Fruit fly (Drosophila melanogaster) whole organism, embryonic: Measurements from ENCODE around the gene CG15296.

ENCODE experiments used
- Atf3 ChIP-seq: fragments of 200-800 bp; sonication (Bioruptor generic); optimal IDR thresholded peaks from 3 replicates; lab custom pipeline; 2016; ENCODE audit warnings: missing biosample characterization, missing genetic modification characterization
- Bgb ChIP-seq: fragments of 200-800 bp; sonication (Bioruptor generic); IDR thresholded peaks from 2 replicates; pipeline ENCODE4 v1.3.6; 2022; ENCODE audit warnings: missing biosample characterization, missing genetic modification characterization; ENCODE audit not compliant: partially characterized antibody
- C15 ChIP-seq: fragments of 200-800 bp; sonication (Bioruptor generic); IDR thresholded peaks from 3 replicates; pipeline ENCODE4 v1.3.6; 2022; ENCODE audit warnings: missing biosample characterization, missing genetic modification characterization
- CG10274 ChIP-seq: fragments of 200-800 bp; sonication (Bioruptor generic); optimal IDR thresholded peaks from 3 replicates; lab custom pipeline; 2017; ENCODE audit warnings: missing biosample characterization, mild to moderate bottlenecking, missing genetic modification characterization
- CG11695 ChIP-seq: fragments of 200-800 bp; sonication (Bioruptor generic); IDR thresholded peaks from 3 replicates; pipeline ENCODE4 v1.3.6; 2022; ENCODE audit warnings: missing biosample characterization, missing genetic modification characterization
- CG12219 ChIP-seq: fragments of 200-800 bp; sonication (Bioruptor generic); optimal IDR thresholded peaks from 3 replicates; lab custom pipeline; 2018; ENCODE audit warnings: missing biosample characterization, mild to moderate bottlenecking, missing genetic modification characterization
- CG13287 ChIP-seq: fragments of 200-800 bp; sonication (Bioruptor generic); IDR thresholded peaks from 2 replicates; pipeline ENCODE4 v1.3.6; 2022; ENCODE audit warnings: missing biosample characterization, missing genetic modification characterization; ENCODE audit not compliant: partially characterized antibody
- CG13894 ChIP-seq: fragments of 200-800 bp; sonication (Bioruptor generic); optimal IDR thresholded peaks from 3 replicates; lab custom pipeline; 2018; ENCODE audit warnings: missing biosample characterization, mild to moderate bottlenecking, missing genetic modification characterization, moderate library complexity
- CG14710 ChIP-seq: fragments of 200-800 bp; sonication (Bioruptor generic); optimal IDR thresholded peaks from 3 replicates; lab custom pipeline; 2019; ENCODE audit warnings: missing biosample characterization, mild to moderate bottlenecking, missing genetic modification characterization, moderate library complexity
- CG15269 ChIP-seq: fragments of 200-800 bp; sonication (Bioruptor generic); optimal IDR thresholded peaks from 2 replicates; lab custom pipeline; 2018; ENCODE audit warnings: missing biosample characterization, mild to moderate bottlenecking, missing genetic modification characterization, moderate library complexity
- CG18011 ChIP-seq: fragments of 200-800 bp; sonication (Bioruptor generic); optimal IDR thresholded peaks from 2 replicates; lab custom pipeline; 2017; ENCODE audit warnings: missing biosample characterization, missing genetic modification characterization, mild to moderate bottlenecking, moderate library complexity, missing genotype
- CG18599 ChIP-seq: fragments of 200-800 bp; sonication (Bioruptor generic); optimal IDR thresholded peaks from 3 replicates; lab custom pipeline; 2017; ENCODE audit warnings: missing biosample characterization, missing genetic modification characterization, mild to moderate bottlenecking, moderate library complexity, missing genetic modification reagents
- CG18619 ChIP-seq: fragments of 200-800 bp; sonication (Bioruptor generic); optimal IDR thresholded peaks from 3 replicates; lab custom pipeline; 2017; ENCODE audit warnings: missing biosample characterization, mild to moderate bottlenecking, missing genetic modification characterization
- CG2116 ChIP-seq: fragments of 200-800 bp; sonication (Bioruptor generic); optimal IDR thresholded peaks from 3 replicates; lab custom pipeline; 2018; ENCODE audit warnings: missing biosample characterization, mild to moderate bottlenecking, missing genetic modification characterization
- CG32767 ChIP-seq: fragments of 200-800 bp; sonication (Bioruptor generic); IDR thresholded peaks from 2 replicates; pipeline ENCODE4 v1.3.6; 2022; ENCODE audit warnings: missing biosample characterization, missing genetic modification characterization
- CG34376 ChIP-seq: fragments of 200-800 bp; sonication (Bioruptor generic); optimal IDR thresholded peaks from 2 replicates; lab custom pipeline; 2018; ENCODE audit warnings: missing biosample characterization, mild to moderate bottlenecking, missing genetic modification characterization
- CG4282 ChIP-seq: fragments of 200-800 bp; sonication (Bioruptor generic); optimal IDR thresholded peaks from 2 replicates; lab custom pipeline; 2016; ENCODE audit warnings: missing biosample characterization, missing genetic modification characterization
- CG4617 ChIP-seq: fragments of 200-800 bp; sonication (Bioruptor generic); optimal IDR thresholded peaks from 3 replicates; lab custom pipeline; 2016; ENCODE audit warnings: missing biosample characterization, missing genetic modification characterization, borderline replicate concordance
- CG6272 ChIP-seq: fragments of 200-800 bp; sonication (Bioruptor generic); IDR thresholded peaks from 2 replicates; pipeline ENCODE4 v1.3.6; 2022; ENCODE audit warnings: missing biosample characterization, missing genetic modification characterization
- CG7372 ChIP-seq: fragments of 200-800 bp; sonication (Bioruptor generic); IDR thresholded peaks from 2 replicates; pipeline ENCODE4 v1.3.6; 2022; ENCODE audit warnings: missing biosample characterization, missing genetic modification characterization
- CG8359 ChIP-seq: fragments of 200-800 bp; sonication (Bioruptor generic); optimal IDR thresholded peaks from 2 replicates; lab custom pipeline; 2017; ENCODE audit warnings: missing biosample characterization, mild to moderate bottlenecking, missing genetic modification characterization, borderline replicate concordance
- CG9727 ChIP-seq: fragments of 200-800 bp; sonication (Bioruptor generic); optimal IDR thresholded peaks from 3 replicates; lab custom pipeline; 2017; ENCODE audit warnings: missing biosample characterization, mild to moderate bottlenecking, missing genetic modification characterization
- CG9876 ChIP-seq: fragments of 200-800 bp; sonication (Bioruptor generic); optimal IDR thresholded peaks from 2 replicates; lab custom pipeline; 2016; ENCODE audit warnings: missing biosample characterization, missing genetic modification characterization
- CG9932 ChIP-seq: fragments of 200-800 bp; sonication (Bioruptor generic); IDR thresholded peaks from 2 replicates; pipeline ENCODE4 v1.3.6; 2022; ENCODE audit warnings: missing biosample characterization, missing genetic modification characterization
- Chrac-16 ChIP-seq: fragments of 200-800 bp; sonication (Bioruptor generic); optimal IDR thresholded peaks from 3 replicates; lab custom pipeline; 2016; ENCODE audit warnings: missing biosample characterization, missing genetic modification characterization
- Dp ChIP-seq: fragments of 200-800 bp; sonication (Bioruptor generic); optimal IDR thresholded peaks from 2 replicates; lab custom pipeline; 2018; ENCODE audit warnings: missing biosample characterization, mild to moderate bottlenecking, missing genetic modification characterization, moderate library complexity
- E2f1 ChIP-seq: fragments of 200-800 bp; sonication (Bioruptor generic); IDR thresholded peaks from 2 replicates; pipeline ENCODE4 v1.3.6; 2022; ENCODE audit warnings: missing biosample characterization, missing genetic modification characterization
- HLH54F ChIP-seq: fragments of 200-800 bp; sonication (Bioruptor generic); optimal IDR thresholded peaks from 3 replicates; lab custom pipeline; 2016; ENCODE audit warnings: missing biosample characterization, missing genetic modification characterization
- Hr51 ChIP-seq, 2 experiments: fragments of 200-800 bp; sonication (Bioruptor generic); optimal IDR thresholded peaks; 2 replicates in 1 of 2; 3 replicates in 1 of 2; lab custom pipeline; 2016 to 2018; ENCODE audit warnings: missing biosample characterization in 2 of 2, missing genetic modification characterization in 2 of 2, mild to moderate bottlenecking in 1 of 2, moderate library complexity in 1 of 2
- NK7.1 ChIP-seq: fragments of 200-800 bp; sonication (Bioruptor generic); optimal IDR thresholded peaks from 3 replicates; lab custom pipeline; 2016; ENCODE audit warnings: missing biosample characterization, missing genetic modification characterization
- Nf-YB ChIP-seq: fragments of 200-800 bp; sonication (Bioruptor generic); optimal IDR thresholded peaks from 3 replicates; lab custom pipeline; 2019; ENCODE audit warnings: missing biosample characterization, mild to moderate bottlenecking, missing genetic modification characterization, moderate library complexity
- Ravus ChIP-seq: fragments of 200-800 bp; sonication (Bioruptor generic); IDR thresholded peaks from 2 replicates; pipeline ENCODE4 v1.3.6; 2022; ENCODE audit warnings: missing biosample characterization, missing genetic modification characterization
- Usf ChIP-seq: fragments of 200-800 bp; sonication (Bioruptor generic); optimal IDR thresholded peaks from 2 replicates; lab custom pipeline; 2017; ENCODE audit warnings: missing genotype, missing biosample characterization, missing genetic modification characterization
- ab ChIP-seq: fragments of 200-800 bp; sonication (Bioruptor generic); optimal IDR thresholded peaks from 2 replicates; lab custom pipeline; 2016; ENCODE audit warnings: missing biosample characterization, missing genetic modification characterization
- bbx ChIP-seq: fragments of 200-800 bp; sonication (Bioruptor generic); IDR thresholded peaks from 2 replicates; pipeline ENCODE4 v1.3.6; 2022; ENCODE audit warnings: missing biosample characterization, missing genetic modification characterization; ENCODE audit not compliant: partially characterized antibody
- chinmo ChIP-seq: fragments of 200-800 bp; sonication (Bioruptor generic); IDR thresholded peaks from 4 replicates; pipeline ENCODE4 v1.3.6; 2022; ENCODE audit warnings: missing biosample characterization, missing genetic modification characterization; ENCODE audit not compliant: partially characterized antibody
- crol ChIP-seq: fragments of 200-800 bp; sonication (Bioruptor generic); IDR thresholded peaks from 2 replicates; pipeline ENCODE4 v1.3.6; 2022; ENCODE audit warnings: missing biosample characterization, missing genetic modification characterization
- danr ChIP-seq: fragments of 200-800 bp; sonication (Bioruptor generic); IDR thresholded peaks from 2 replicates; pipeline ENCODE4 v1.3.6; 2022; ENCODE audit warnings: missing biosample characterization, missing genetic modification characterization
- ems ChIP-seq: fragments of 200-800 bp; sonication (Bioruptor generic); optimal IDR thresholded peaks from 3 replicates; lab custom pipeline; 2016; ENCODE audit warnings: missing biosample characterization, missing genetic modification characterization
- eyg ChIP-seq: fragments of 200-800 bp; sonication (Bioruptor generic); optimal IDR thresholded peaks from 3 replicates; lab custom pipeline; 2016; ENCODE audit warnings: missing biosample characterization, missing genetic modification characterization
- gcm2 ChIP-seq: fragments of 200-800 bp; sonication (Bioruptor generic); optimal IDR thresholded peaks from 2 replicates; lab custom pipeline; 2016; ENCODE audit warnings: missing biosample characterization, missing genetic modification characterization
- gro ChIP-seq: fragments of 200-800 bp; sonication (Bioruptor generic); optimal IDR thresholded peaks from 2 replicates; lab custom pipeline; 2016; ENCODE audit warnings: missing biosample characterization, missing genetic modification characterization
- gsb-n ChIP-seq: fragments of 200-800 bp; sonication (Bioruptor generic); optimal IDR thresholded peaks from 3 replicates; lab custom pipeline; 2018; ENCODE audit warnings: missing biosample characterization, mild to moderate bottlenecking, missing genetic modification characterization
- kay ChIP-seq: fragments of 200-800 bp; sonication (Bioruptor generic); optimal IDR thresholded peaks from 2 replicates; lab custom pipeline; 2016; ENCODE audit warnings: missing biosample characterization, missing genetic modification characterization
- lab ChIP-seq: fragments of 200-800 bp; sonication (Bioruptor generic); optimal IDR thresholded peaks from 3 replicates; lab custom pipeline; 2017; ENCODE audit warnings: missing biosample characterization, missing genetic modification characterization, mild to moderate bottlenecking, moderate library complexity, missing genetic modification reagents
- pho ChIP-seq: fragments of 200-800 bp; sonication (Bioruptor generic); optimal IDR thresholded peaks from 2 replicates; lab custom pipeline; 2016; ENCODE audit warnings: missing biosample characterization, missing genetic modification characterization
- pnt ChIP-seq: fragments of 200-800 bp; sonication (Bioruptor generic); optimal IDR thresholded peaks from 3 replicates; lab custom pipeline; 2016; ENCODE audit warnings: missing biosample characterization, missing genetic modification characterization
- schlank ChIP-seq: fragments of 200-800 bp; sonication (Bioruptor generic); optimal IDR thresholded peaks from 2 replicates; lab custom pipeline; 2018; ENCODE audit warnings: missing biosample characterization, mild to moderate bottlenecking, missing genetic modification characterization
- tx ChIP-seq: fragments of 200-800 bp; sonication (Bioruptor generic); optimal IDR thresholded peaks from 2 replicates; lab custom pipeline; 2016; ENCODE audit warnings: missing biosample characterization, missing genetic modification characterization
- unc-4 ChIP-seq: fragments of 200-800 bp; sonication (Bioruptor generic); IDR thresholded peaks from 2 replicates; pipeline ENCODE4 v1.3.6; 2022; ENCODE audit warnings: missing biosample characterization, missing genetic modification characterization; ENCODE audit not compliant: partially characterized antibody

Gene CG15296

DNA sequence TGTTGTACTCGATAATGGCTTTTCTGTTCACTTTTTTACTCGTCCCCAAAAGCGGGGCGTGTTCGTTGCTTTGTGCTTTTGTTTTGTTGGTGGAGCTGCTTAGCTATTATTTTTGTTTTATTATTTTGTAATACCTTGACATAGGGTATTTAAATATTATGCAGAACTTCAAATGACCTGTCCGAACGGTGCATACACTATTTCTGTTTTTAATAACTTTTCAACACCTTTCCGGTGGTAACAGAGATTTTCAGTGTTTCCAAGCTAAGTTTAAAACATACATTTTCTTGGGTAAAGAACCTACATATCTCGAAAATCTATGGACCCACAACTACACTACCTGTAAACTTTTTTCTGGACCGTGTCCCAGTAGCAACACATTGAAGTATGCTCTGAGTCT is 21.1 kb upstream of the CG15296 start (continued):
- no peak for TF ChIP-seq CG18011 (GFP tag; lab: Kevin White, UChicago)
- no peak for TF ChIP-seq gcm2 (GFP tag; lab: Kevin White, UChicago)
- no peak for TF ChIP-seq Atf3 (GFP tag; lab: Kevin White, UChicago)
- no peak for TF ChIP-seq bbx (GFP tag; lab: Robert Waterston, UW)
- peak; percentile 68 for TF ChIP-seq lab (GFP tag; lab: Kevin White, UChicago)
- TF ChIP-seq CG34376, result no peak
- no peak for TF ChIP-seq CG9727 (GFP tag; lab: Kevin White, UChicago)
- 0 out of 2 replicates have a peak, but pooled peaks have one; percentile 16 for TF ChIP-seq danr
- TF ChIP-seq ems, result peak; percentile 48
- peak; percentile 57; the same call in 2 of the 3 replicates for TF ChIP-seq CG11695
- peak; percentile 50 for TF ChIP-seq HLH54F (GFP tag; lab: Kevin White, UChicago)
- no peak for TF ChIP-seq CG13894
- no peak for TF ChIP-seq CG10274 (GFP tag; lab: Kevin White, UChicago)
- no peak for TF ChIP-seq CG4282 (GFP tag; lab: Kevin White, UChicago)
- TF ChIP-seq Nf-YB (GFP tag; lab: Kevin White, UChicago), result no peak
- no peak for TF ChIP-seq gro (GFP tag; lab: Kevin White, UChicago)
- TF ChIP-seq CG6272 (GFP tag; lab: Robert Waterston, UW), result no peak
- no peak for TF ChIP-seq NK7.1 (GFP tag; lab: Kevin White, UChicago)
- TF ChIP-seq Dp (GFP tag; lab: Kevin White, UChicago), result no peak
- TF ChIP-seq CG18599 (GFP tag; lab: Kevin White, UChicago), result peak; percentile 40
- peak; percentile 18 for TF ChIP-seq tx (GFP tag; lab: Kevin White, UChicago)
- no peak for TF ChIP-seq CG9876 (GFP tag; lab: Kevin White, UChicago)
- TF ChIP-seq CG2116 (GFP tag; lab: Kevin White, UChicago), result no peak
- TF ChIP-seq kay (GFP tag; lab: Kevin White, UChicago), result peak; percentile 7
- TF ChIP-seq CG18619 (GFP tag; lab: Kevin White, UChicago), result no peak
- TF ChIP-seq unc-4, result no peak
- 0 out of 2 replicates have a peak, but pooled peaks have one; percentile 27 for TF ChIP-seq CG7372 (GFP tag; lab: Robert Waterston, UW)
- TF ChIP-seq Hr51 (GFP tag; optimal IDR thresholded peaks at IDR 0.05; lab: Kevin White, UChicago), result no peak
- no peak for TF ChIP-seq CG12219
- TF ChIP-seq pnt (GFP tag; lab: Kevin White, UChicago), result peak; percentile 25
- peak; percentile 16; the same call in 1 of the 2 replicates for TF ChIP-seq CG32767
- peak; percentile 2 for TF ChIP-seq eyg (GFP tag; lab: Kevin White, UChicago)
- no peak for TF ChIP-seq CG13287 (GFP tag; lab: Robert Waterston, UW)
- peak; percentile 8 for TF ChIP-seq schlank
- TF ChIP-seq CG4617, result no peak
- no peak for TF ChIP-seq Ravus (GFP tag; lab: Robert Waterston, UW)
- peak; percentile 47 for TF ChIP-seq CG15269
- TF ChIP-seq C15, result 0 out of 3 replicates have a peak, but pooled peaks have one; percentile 32
- TF ChIP-seq CG14710 (tag; lab: Kevin White, UChicago), result no peak
- no peak for TF ChIP-seq pho (GFP tag; lab: Kevin White, UChicago)
- no peak for TF ChIP-seq gsb-n
- TF ChIP-seq CG9932 (GFP tag; lab: Robert Waterston, UW), result peak; percentile 28; the same call in 1 of the 2 replicates
- no peak for TF ChIP-seq Bgb (GFP tag; lab: Robert Waterston, UW)
- no peak for TF ChIP-seq Usf (GFP tag; lab: Kevin White, UChicago)
- no peak for TF ChIP-seq Chrac-16
- peak; percentile 42; the same call in 1 of the 2 replicates for TF ChIP-seq E2f1
- TF ChIP-seq CG8359 (GFP tag; lab: Kevin White, UChicago), result no peak
- no peak for TF ChIP-seq ab (GFP tag; lab: Kevin White, UChicago)
- TF ChIP-seq chinmo (GFP tag; lab: Robert Waterston, UW), result no peak
- no peak for TF ChIP-seq crol (GFP tag; lab: Robert Waterston, UW)
